Fruit fly (Drosophila melanogaster) whole organism, pupa: ENCODE measurements around the gene CG9932.

Experiments used
- CG10348 ChIP-seq: fragments of 200-800 bp; sonication (Bioruptor generic); IDR thresholded peaks from 2 replicates; pipeline ENCODE4 v1.3.6; 2022; ENCODE audit warnings: missing biosample characterization, missing genetic modification characterization
- CG12605 ChIP-seq: fragments of 200-800 bp; sonication (Bioruptor generic); IDR thresholded peaks from 2 replicates; pipeline ENCODE4 v1.3.6; 2022; ENCODE audit warnings: missing biosample characterization, missing genetic modification characterization
- CG13204 ChIP-seq: fragments of 200-800 bp; sonication (Bioruptor generic); optimal IDR thresholded peaks from 2 replicates; lab custom pipeline; 2018; ENCODE audit warnings: missing biosample characterization, mild to moderate bottlenecking, missing genetic modification characterization, moderate library complexity
- CG14655 ChIP-seq: fragments of 200-800 bp; sonication (Bioruptor generic); optimal IDR thresholded peaks from 3 replicates; lab custom pipeline; 2017; ENCODE audit warnings: mild to moderate bottlenecking, missing biosample characterization, missing genetic modification reagents, missing genetic modification characterization
- CG15710 ChIP-seq: fragments of 200-800 bp; sonication (Bioruptor generic); optimal IDR thresholded peaks from 2 replicates; lab custom pipeline; 2018; ENCODE audit warnings: missing biosample characterization, mild to moderate bottlenecking, missing genetic modification characterization, moderate library complexity
- CG17806 ChIP-seq: fragments of 200-800 bp; sonication (Bioruptor generic); optimal IDR thresholded peaks from 2 replicates; lab custom pipeline; 2018; ENCODE audit warnings: missing biosample characterization, mild to moderate bottlenecking, missing genetic modification characterization, moderate library complexity
- CG32121 ChIP-seq: fragments of 200-800 bp; sonication (Bioruptor generic); IDR thresholded peaks from 2 replicates; pipeline ENCODE4 v1.3.6; 2022; ENCODE audit warnings: missing biosample characterization, missing genetic modification characterization
- CG34367 ChIP-seq: fragments of 200-800 bp; sonication (Bioruptor generic); optimal IDR thresholded peaks from 2 replicates; lab custom pipeline; 2018; ENCODE audit warnings: missing biosample characterization, mild to moderate bottlenecking, missing genetic modification characterization
- CG4496 ChIP-seq: fragments of 200-800 bp; sonication (Bioruptor generic); IDR thresholded peaks from 3 replicates; pipeline ENCODE4 v1.3.6; 2022; ENCODE audit warnings: missing biosample characterization, missing genetic modification characterization
- CG8159 ChIP-seq: fragments of 200-800 bp; sonication (Bioruptor generic); optimal IDR thresholded peaks from 3 replicates; lab custom pipeline; 2018; ENCODE audit warnings: missing biosample characterization, mild to moderate bottlenecking, missing genetic modification characterization, moderate library complexity
- CG8301 ChIP-seq: fragments of 200-800 bp; sonication (Bioruptor generic); optimal IDR thresholded peaks from 2 replicates; lab custom pipeline; 2018; ENCODE audit warnings: missing biosample characterization, mild to moderate bottlenecking, missing genetic modification characterization
- CG9948 ChIP-seq: fragments of 200-800 bp; sonication (Bioruptor generic); optimal IDR thresholded peaks from 2 replicates; lab custom pipeline; 2018; ENCODE audit warnings: missing biosample characterization, mild to moderate bottlenecking, missing genetic modification characterization, moderate library complexity
- D1 ChIP-seq: fragments of 200-800 bp; sonication (Bioruptor generic); optimal IDR thresholded peaks from 2 replicates; lab custom pipeline; 2018; ENCODE audit warnings: missing biosample characterization, mild to moderate bottlenecking, missing genetic modification characterization, moderate library complexity
- EcR ChIP-seq: fragments of 200-800 bp; sonication (Bioruptor generic); optimal IDR thresholded peaks from 3 replicates; lab custom pipeline; 2019; ENCODE audit warnings: missing biosample characterization, missing genetic modification characterization, mild to moderate bottlenecking, moderate library complexity, missing genetic modification reagents
- Ets98B ChIP-seq: fragments of 200-800 bp; sonication (Bioruptor generic); IDR thresholded peaks from 2 replicates; pipeline ENCODE4 v1.3.6; 2022; ENCODE audit warnings: missing biosample characterization, missing genetic modification characterization
- Pif1A ChIP-seq: fragments of 200-800 bp; sonication (Bioruptor generic); optimal IDR thresholded peaks from 3 replicates; lab custom pipeline; 2016; ENCODE audit warnings: missing biosample characterization, missing genetic modification characterization
- Pif1B ChIP-seq: fragments of 200-800 bp; sonication (Bioruptor generic); optimal IDR thresholded peaks from 3 replicates; lab custom pipeline; 2016; ENCODE audit warnings: missing biosample characterization, missing genetic modification characterization
- Snoo ChIP-seq: fragments of 200-800 bp; sonication (Bioruptor generic); optimal IDR thresholded peaks from 3 replicates; lab custom pipeline; 2017; ENCODE audit warnings: missing biosample characterization, mild to moderate bottlenecking, missing genetic modification characterization, inconsistent platforms
- fd96Ca ChIP-seq: fragments of 200-800 bp; sonication (Bioruptor generic); IDR thresholded peaks from 3 replicates; pipeline ENCODE4 v1.3.6; 2022; ENCODE audit warnings: missing biosample characterization, missing genetic modification characterization
- gl ChIP-seq: fragments of 200-800 bp; sonication (Bioruptor generic); optimal IDR thresholded peaks from 2 replicates; lab custom pipeline; 2018; ENCODE audit warnings: missing biosample characterization, mild to moderate bottlenecking, missing genetic modification characterization
- rn ChIP-seq: fragments of 200-800 bp; sonication (Bioruptor generic); IDR thresholded peaks from 2 replicates; pipeline ENCODE4 v1.3.6; 2022; ENCODE audit warnings: missing biosample characterization, missing genetic modification characterization

The CG9932 gene

DNA sequence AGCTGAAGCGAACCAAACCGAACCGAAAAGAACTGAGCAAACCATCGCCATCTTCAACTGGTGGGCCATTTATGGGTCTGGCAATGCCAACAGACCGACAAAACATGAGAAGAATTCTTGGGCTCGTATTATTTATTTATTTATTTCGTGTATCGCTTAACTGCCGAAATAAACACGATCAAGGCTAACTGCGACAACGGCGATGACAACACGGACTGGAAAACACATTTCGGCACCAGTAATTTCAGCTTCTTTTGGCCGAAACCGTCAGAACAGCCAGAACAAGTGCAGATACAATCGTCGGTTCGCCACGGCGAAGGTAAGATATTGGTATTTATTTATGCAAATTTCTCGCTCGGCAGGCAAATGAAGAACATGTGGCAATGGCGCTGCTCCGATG is 37.3 kb upstream of the CG9932 start:
- TF ChIP-seq Snoo (tag; lab: Kevin White, UChicago): no peak
- no peak for TF ChIP-seq CG12605 (GFP tag; lab: Robert Waterston, UW)
- no peak for TF ChIP-seq CG32121 (GFP tag; lab: Robert Waterston, UW)
- no peak for TF ChIP-seq CG14655 (GFP tag; lab: Kevin White, UChicago)
- no peak for TF ChIP-seq Pif1A (GFP tag; lab: Kevin White, UChicago)
- TF ChIP-seq CG8159: no peak
- no peak for TF ChIP-seq D1
- TF ChIP-seq fd96Ca (GFP tag; lab: Robert Waterston, UW): no peak
- no peak for TF ChIP-seq EcR (GFP tag; lab: Kevin White, UChicago)
- no peak for TF ChIP-seq CG34367 (tag; lab: Kevin White, UChicago)
- TF ChIP-seq CG10348 (GFP tag; lab: Robert Waterston, UW): no peak
- TF ChIP-seq CG8301: no peak
- TF ChIP-seq rn: no peak
- TF ChIP-seq CG9948 (tag; lab: Kevin White, UChicago): no peak
- no peak for TF ChIP-seq CG13204 (GFP tag; lab: Kevin White, UChicago)
- no peak for TF ChIP-seq Pif1B
- no peak for TF ChIP-seq Ets98B (GFP tag; lab: Robert Waterston, UW)

DNA sequence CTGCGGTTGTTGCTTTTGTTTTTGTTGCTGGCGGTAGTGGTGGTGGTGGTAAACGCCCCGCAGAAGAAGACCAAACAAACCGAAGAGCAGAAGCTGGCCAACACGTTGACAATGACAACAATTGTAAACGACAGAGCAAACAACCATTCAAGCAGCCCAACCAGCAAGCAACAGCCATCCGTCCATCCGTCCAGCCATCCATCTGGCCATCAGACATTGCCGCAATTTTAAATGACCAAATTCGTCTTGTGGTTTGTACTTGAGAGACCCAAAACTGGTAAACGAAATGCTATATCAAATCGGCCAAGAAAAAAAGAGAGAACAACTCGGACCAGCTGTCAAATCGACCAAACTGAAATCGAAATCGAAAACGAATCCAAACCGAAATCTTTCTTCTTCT is 35.9 kb upstream of the CG9932 start:
- TF ChIP-seq EcR (GFP tag; lab: Kevin White, UChicago) (no peak), CG4496 (GFP tag; lab: Robert Waterston, UW) (no peak), Ets98B (GFP tag; lab: Robert Waterston, UW) (no peak), CG8159 (no peak), Snoo (tag; lab: Kevin White, UChicago) (no peak)
- TF ChIP-seq, all 21 proteins: peak for 0

DNA sequence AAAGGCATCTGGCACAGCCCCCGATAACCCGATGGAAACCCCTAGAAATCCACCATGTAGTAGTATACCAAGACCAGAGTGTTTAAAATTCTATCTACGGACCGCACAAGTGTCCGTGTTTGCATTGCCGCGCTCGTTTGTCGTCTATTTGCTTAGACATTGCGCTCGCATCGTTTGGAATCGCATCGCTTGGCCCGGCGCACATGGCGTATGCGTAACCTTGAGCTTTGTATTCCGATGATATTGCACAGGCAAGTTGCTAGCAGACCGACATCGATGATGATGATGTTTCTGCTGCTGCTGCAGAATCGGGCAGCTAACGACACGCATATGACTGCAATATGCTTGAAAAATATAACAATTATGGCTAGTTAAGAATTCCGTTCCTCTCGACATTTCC is 28.6 kb upstream of the CG9932 start:
- TF ChIP-seq CG9948 (tag; lab: Kevin White, UChicago) (no peak), CG4496 (GFP tag; lab: Robert Waterston, UW) (0 out of 3 replicates have a peak, but pooled peaks have one; percentile 29), Pif1B (no peak), CG32121 (GFP tag; lab: Robert Waterston, UW) (no peak), Ets98B (GFP tag; lab: Robert Waterston, UW) (no peak), D1 (no peak), CG14655 (GFP tag; lab: Kevin White, UChicago) (no peak), CG8301 (no peak)

DNA sequence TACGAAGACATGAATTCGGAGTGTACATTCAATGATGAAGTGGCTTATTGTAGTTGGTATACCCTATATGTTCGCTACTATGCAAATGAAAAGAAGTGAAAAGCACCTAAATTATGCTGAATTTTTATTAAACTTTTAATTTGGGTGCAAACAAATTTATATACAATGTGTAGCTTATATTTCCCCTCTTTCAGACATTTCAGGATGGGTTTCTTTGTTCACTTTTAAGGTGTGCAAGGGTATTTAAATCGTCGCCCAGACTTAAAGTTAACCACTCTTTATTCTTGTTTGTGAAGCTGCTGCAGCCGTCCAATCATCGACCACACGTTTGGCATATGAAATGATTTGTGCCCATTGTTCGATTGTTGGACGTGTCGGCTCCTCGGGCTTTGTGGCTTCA is 26.8 kb upstream of the CG9932 start:
- peak; percentile 7 for TF ChIP-seq CG9948 (tag; lab: Kevin White, UChicago)
- TF ChIP-seq Ets98B (GFP tag; lab: Robert Waterston, UW): no peak
- TF ChIP-seq CG8159: peak; percentile 13
- peak; percentile 15 for TF ChIP-seq CG15710 (tag; lab: Kevin White, UChicago)
- no peak for TF ChIP-seq CG4496 (GFP tag; lab: Robert Waterston, UW)

DNA sequence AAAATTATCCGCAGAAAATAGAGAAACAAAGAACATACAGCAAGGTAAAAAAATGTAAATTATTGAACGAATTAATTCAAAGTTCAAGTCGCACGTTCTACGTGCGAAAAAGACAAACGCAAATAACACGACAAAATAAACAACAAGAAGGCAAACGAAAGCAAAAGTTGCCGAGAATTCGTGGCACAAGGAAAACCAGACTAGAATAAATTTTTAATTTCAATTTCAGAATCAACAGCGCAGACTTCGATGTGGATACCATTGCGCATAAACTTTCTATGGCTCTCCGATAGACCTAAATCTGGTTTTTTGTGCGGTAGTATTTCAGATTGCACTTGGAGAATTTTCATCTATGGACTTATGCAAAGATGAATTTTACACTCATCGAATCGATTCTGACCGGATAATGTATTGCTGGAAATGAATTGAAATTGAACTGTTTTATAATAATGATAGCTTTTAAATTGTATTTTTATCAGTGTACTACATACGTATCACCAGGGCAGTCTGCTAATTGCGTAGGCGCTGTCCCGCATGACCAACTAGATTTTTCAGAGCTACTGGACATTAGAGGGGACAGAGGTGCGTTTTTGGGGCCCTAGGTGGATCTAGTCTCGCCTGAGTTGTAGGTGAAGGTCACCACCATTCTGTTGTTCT is 23.6 kb upstream of the CG9932 start:
- TF ChIP-seq CG4496 (GFP tag; lab: Robert Waterston, UW) (peak; percentile 72; the same call in 2 of the 3 replicates), CG17806 (tag; lab: Kevin White, UChicago) (peak; percentile 45), CG12605 (GFP tag; lab: Robert Waterston, UW) (peak; percentile 38; the same call in 1 of the 2 replicates), CG14655 (GFP tag; lab: Kevin White, UChicago) (peak; percentile 57), Ets98B (GFP tag; lab: Robert Waterston, UW) (peak; percentile 69), D1 (no peak), CG9948 (tag; lab: Kevin White, UChicago) (peak; percentile 47), Pif1B (no peak), EcR (GFP tag; lab: Kevin White, UChicago) (no peak), CG13204 (GFP tag; lab: Kevin White, UChicago) (no peak), CG34367 (tag; lab: Kevin White, UChicago) (peak; percentile 5), rn (0 out of 2 replicates have a peak, but pooled peaks have one; percentile 22), CG8159 (peak; percentile 18), CG32121 (GFP tag; lab: Robert Waterston, UW) (peak; percentile 71), Pif1A (GFP tag; lab: Kevin White, UChicago) (peak; percentile 38), CG8301 (peak; percentile 51), fd96Ca (GFP tag; lab: Robert Waterston, UW) (peak; percentile 72)
- TF ChIP-seq, all 21 proteins: peak for 13

DNA sequence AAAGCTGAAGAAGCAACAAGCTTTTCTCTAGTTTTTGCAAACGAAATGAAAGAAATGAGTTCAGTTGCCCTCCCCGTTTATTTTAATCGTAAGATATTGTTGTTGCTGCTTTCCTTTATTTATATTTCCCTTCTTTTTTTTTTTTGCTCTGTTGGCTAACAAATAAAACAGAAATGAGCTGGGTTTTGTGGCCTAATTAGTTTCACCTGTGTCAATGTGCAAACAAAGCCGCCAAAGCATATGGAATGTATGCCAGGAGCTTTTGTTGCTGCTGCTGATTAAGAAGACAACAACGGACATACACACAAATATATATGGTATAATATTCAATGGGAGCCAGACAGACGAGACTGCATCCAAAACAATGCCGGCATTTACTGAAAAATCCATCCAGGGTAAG is 22.2 kb upstream of the CG9932 start:
- TF ChIP-seq Pif1A (GFP tag; lab: Kevin White, UChicago): no peak
- TF ChIP-seq CG10348 (GFP tag; lab: Robert Waterston, UW): no peak

DNA sequence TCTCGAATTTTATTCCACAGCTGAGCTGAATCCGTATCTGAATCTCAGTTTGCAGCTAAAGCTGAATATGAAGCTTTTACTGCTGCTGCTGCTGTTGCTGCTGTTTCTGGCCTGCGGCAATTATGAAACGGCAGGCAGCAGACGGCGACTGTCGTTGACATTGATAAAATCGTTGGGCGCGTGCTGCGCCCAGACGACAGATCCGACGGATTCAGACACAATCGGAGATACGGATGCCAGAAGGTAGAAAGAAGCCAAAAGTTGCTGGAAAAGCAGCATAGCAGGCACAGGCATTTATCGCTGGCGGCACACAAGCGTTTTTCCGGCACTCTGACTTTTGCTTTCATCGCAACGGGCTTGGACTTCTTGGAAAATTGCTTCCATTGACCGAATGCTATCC is 19.5 kb upstream of the CG9932 start:
- TF ChIP-seq gl (tag; lab: Kevin White, UChicago): no peak
- TF ChIP-seq Pif1A (GFP tag; lab: Kevin White, UChicago): no peak
- TF ChIP-seq CG9948 (tag; lab: Kevin White, UChicago): no peak
